Comparison of ENCODE assay signal across 4 fruit fly cellular contexts in genomic region chr3L:8041461-8042110, dm6.
TF ChIP-seq lines count a peak whose summit lies in the region.

No protein-coding gene starts in this region.

- TF ChIP-seq CTCF in whole organism, embryonic (GFP tag; optimal IDR thresholded peaks at IDR 0.05; lab: Kevin White, UChicago): no peak

TF ChIP-seq in whole organism, embryonic, 481 proteins besides CTCF, POLR2A, EP300 and RAD21 (continues in another document):
- TF ChIP-seq pzg (GFP tag; optimal IDR thresholded peaks at IDR 0.05; lab: Kevin White, UChicago): no peak
- no peak for TF ChIP-seq CG9215 (GFP tag; IDR thresholded peaks at IDR 0.05; lab: Robert Waterston, UW)
- no peak for TF ChIP-seq gsb (GFP tag; IDR thresholded peaks at IDR 0.05; lab: Robert Waterston, UW)
- TF ChIP-seq zen2 (GFP tag; IDR thresholded peaks at IDR 0.05; lab: Robert Waterston, UW; ENCODE audit: partially characterized antibody): no peak
- TF ChIP-seq CG10654 (GFP tag; optimal IDR thresholded peaks at IDR 0.05; lab: Kevin White, UChicago): no peak
- no peak for TF ChIP-seq Deaf1 (tag; optimal IDR thresholded peaks at IDR 0.05; lab: Kevin White, UChicago)
- TF ChIP-seq fd64A (GFP tag; optimal IDR thresholded peaks at IDR 0.05; lab: Kevin White, UChicago): no peak
- TF ChIP-seq gem (tag; optimal IDR thresholded peaks at IDR 0.05; lab: Kevin White, UChicago): peak; percentile 42
- TF ChIP-seq CG3838 (GFP tag; optimal IDR thresholded peaks at IDR 0.05; lab: Kevin White, UChicago): no peak
- TF ChIP-seq Neu2 (GFP tag; optimal IDR thresholded peaks at IDR 0.05; lab: Kevin White, UChicago; ENCODE audit: borderline replicate concordance): no peak
- TF ChIP-seq CG2202 (tag; optimal IDR thresholded peaks at IDR 0.05; lab: Kevin White, UChicago): no peak
- TF ChIP-seq BtbVII (GFP tag; optimal IDR thresholded peaks at IDR 0.05; lab: Kevin White, UChicago): no peak
- peak; percentile 23 for TF ChIP-seq HHEX (GFP tag; optimal IDR thresholded peaks at IDR 0.05; lab: Kevin White, UChicago)
- TF ChIP-seq Blimp-1 (GFP tag; optimal IDR thresholded peaks at IDR 0.05; lab: Kevin White, UChicago): peak; percentile 43
- no peak for TF ChIP-seq CG10462 (GFP tag; optimal IDR thresholded peaks at IDR 0.05; lab: Kevin White, UChicago)
- peak; percentile 36 for TF ChIP-seq CG18262 (tag; optimal IDR thresholded peaks at IDR 0.05; lab: Kevin White, UChicago)
- no peak for TF ChIP-seq Hand (GFP tag; optimal IDR thresholded peaks at IDR 0.05; lab: Kevin White, UChicago)
- no peak for TF ChIP-seq Rfx (GFP tag; IDR thresholded peaks at IDR 0.05; lab: Robert Waterston, UW)
- TF ChIP-seq cas (GFP tag; IDR thresholded peaks at IDR 0.05; lab: Robert Waterston, UW): no peak
- no peak for TF ChIP-seq wdn (GFP tag; IDR thresholded peaks at IDR 0.05; lab: Robert Waterston, UW)
- no peak for TF ChIP-seq Taf1 (GFP tag; IDR thresholded peaks at IDR 0.05; lab: Robert Waterston, UW)
- no peak for TF ChIP-seq yki (optimal IDR thresholded peaks at IDR 0.05; lab: Kevin White, UChicago)
- TF ChIP-seq CG12942 (GFP tag; optimal IDR thresholded peaks at IDR 0.05; lab: Kevin White, UChicago): peak; percentile 4
- TF ChIP-seq Sox100B (GFP tag; optimal IDR thresholded peaks at IDR 0.05; lab: Kevin White, UChicago): peak; percentile 42

TF ChIP-seq in whole organism, prepupa, 60 proteins besides CTCF, POLR2A, EP300 and RAD21 (continues in another document):
- TF ChIP-seq CG32006 (GFP tag; optimal IDR thresholded peaks at IDR 0.05; lab: Kevin White, UChicago): peak; percentile 59
- no peak for TF ChIP-seq lz (GFP tag; optimal IDR thresholded peaks at IDR 0.05; lab: Kevin White, UChicago)
- no peak for TF ChIP-seq Hr38 (GFP tag; optimal IDR thresholded peaks at IDR 0.05; lab: Kevin White, UChicago)
- TF ChIP-seq CG3919 (GFP tag; optimal IDR thresholded peaks at IDR 0.05; lab: Kevin White, UChicago): peak; percentile 57
- peak; percentile 6 for TF ChIP-seq CG11762 (GFP tag; optimal IDR thresholded peaks at IDR 0.05; lab: Kevin White, UChicago; ENCODE audit: insufficient read depth)
- peak; percentile 70 for TF ChIP-seq CG15336 (GFP tag; IDR thresholded peaks at IDR 0.05; lab: Robert Waterston, UW)
- TF ChIP-seq dsx (GFP tag; optimal IDR thresholded peaks at IDR 0.05; lab: Kevin White, UChicago; ENCODE audit: poor library complexity, severe bottlenecking): peak; percentile 48
- no peak for TF ChIP-seq topi (GFP tag; optimal IDR thresholded peaks at IDR 0.05; lab: Kevin White, UChicago)
- TF ChIP-seq net (GFP tag; optimal IDR thresholded peaks at IDR 0.05; lab: Kevin White, UChicago): peak; percentile 9
- no peak for TF ChIP-seq CG10631 (GFP tag; optimal IDR thresholded peaks at IDR 0.05; lab: Kevin White, UChicago)
- TF ChIP-seq esn (GFP tag; optimal IDR thresholded peaks at IDR 0.05; lab: Kevin White, UChicago): peak; percentile 2
- no peak for TF ChIP-seq cyc (GFP tag; optimal IDR thresholded peaks at IDR 0.05; lab: Kevin White, UChicago)
- peak; percentile 57; the same call in 2 of the 3 replicates for TF ChIP-seq eg (GFP tag; IDR thresholded peaks at IDR 0.05; lab: Robert Waterston, UW)
- TF ChIP-seq CG8319 (GFP tag; optimal IDR thresholded peaks at IDR 0.05; lab: Kevin White, UChicago): no peak
- peak; percentile 9 for TF ChIP-seq CG10669 (GFP tag; optimal IDR thresholded peaks at IDR 0.05; lab: Kevin White, UChicago)
- TF ChIP-seq Eip93F (GFP tag; optimal IDR thresholded peaks at IDR 0.05; lab: Kevin White, UChicago): no peak
- TF ChIP-seq Lpt (GFP tag; optimal IDR thresholded peaks at IDR 0.05; lab: Kevin White, UChicago): peak; percentile 52
- TF ChIP-seq svp (GFP tag; lab: Kevin White, UChicago): peak; percentile 48
- TF ChIP-seq Eip75B (GFP tag; optimal IDR thresholded peaks at IDR 0.05; lab: Kevin White, UChicago): no peak
- peak; percentile 19 for TF ChIP-seq Sox14 (GFP tag; optimal IDR thresholded peaks at IDR 0.05; lab: Kevin White, UChicago)
- peak; percentile 77 for TF ChIP-seq Eip78C (GFP tag; lab: Kevin White, UChicago)
- peak; percentile 25 for TF ChIP-seq Ets96B (tag; optimal IDR thresholded peaks at IDR 0.05; lab: Kevin White, UChicago)
- peak; percentile 34 for TF ChIP-seq CG6276 (GFP tag; optimal IDR thresholded peaks at IDR 0.05; lab: Kevin White, UChicago)
- peak; percentile 24 for TF ChIP-seq CG4318 (GFP tag; optimal IDR thresholded peaks at IDR 0.05; lab: Kevin White, UChicago)

TF ChIP-seq in whole organism, pupa, 21 proteins besides CTCF, POLR2A, EP300 and RAD21:
- TF ChIP-seq Ets98B (GFP tag; IDR thresholded peaks at IDR 0.05; lab: Robert Waterston, UW) (0 out of 2 replicates have a peak, but pooled peaks have one; percentile 18), CG9948 (tag; optimal IDR thresholded peaks at IDR 0.05; lab: Kevin White, UChicago) (peak; percentile 40), CG14655 (GFP tag; optimal IDR thresholded peaks at IDR 0.05; lab: Kevin White, UChicago) (peak; percentile 56), CG12605 (GFP tag; IDR thresholded peaks at IDR 0.05; lab: Robert Waterston, UW) (peak; percentile 46; the same call in 1 of the 2 replicates), CG8159 (tag; optimal IDR thresholded peaks at IDR 0.05; lab: Kevin White, UChicago) (peak; percentile 57), CG8301 (tag; optimal IDR thresholded peaks at IDR 0.05; lab: Kevin White, UChicago) (peak; percentile 45), D1 (tag; optimal IDR thresholded peaks at IDR 0.05; lab: Kevin White, UChicago) (no peak), Snoo (tag; optimal IDR thresholded peaks at IDR 0.05; lab: Kevin White, UChicago) (no peak), Pif1B (GFP tag; optimal IDR thresholded peaks at IDR 0.05; lab: Kevin White, UChicago) (no peak), CG15710 (tag; optimal IDR thresholded peaks at IDR 0.05; lab: Kevin White, UChicago) (peak; percentile 9), fd96Ca (GFP tag; IDR thresholded peaks at IDR 0.05; lab: Robert Waterston, UW) (0 out of 3 replicates have a peak, but pooled peaks have one; percentile 21), CG17806 (tag; optimal IDR thresholded peaks at IDR 0.05; lab: Kevin White, UChicago) (peak; percentile 35), CG10348 (GFP tag; IDR thresholded peaks at IDR 0.05; lab: Robert Waterston, UW) (no peak), gl (tag; optimal IDR thresholded peaks at IDR 0.05; lab: Kevin White, UChicago) (no peak), CG32121 (GFP tag; IDR thresholded peaks at IDR 0.05; lab: Robert Waterston, UW) (0 out of 2 replicates have a peak, but pooled peaks have one; percentile 41), CG4496 (GFP tag; IDR thresholded peaks at IDR 0.05; lab: Robert Waterston, UW) (peak; percentile 39; the same call in 1 of the 3 replicates), Pif1A (GFP tag; optimal IDR thresholded peaks at IDR 0.05; lab: Kevin White, UChicago) (peak; percentile 28), CG13204 (GFP tag; optimal IDR thresholded peaks at IDR 0.05; lab: Kevin White, UChicago) (no peak), rn (GFP tag; IDR thresholded peaks at IDR 0.05; lab: Robert Waterston, UW) (peak; percentile 7; the same call in 1 of the 2 replicates), EcR (GFP tag; optimal IDR thresholded peaks at IDR 0.05; lab: Kevin White, UChicago) (peak; percentile 34)

TF ChIP-seq in whole organism, wandering third instar larva, 38 proteins besides CTCF, POLR2A, EP300 and RAD21:
- TF ChIP-seq sv (GFP tag; optimal IDR thresholded peaks at IDR 0.05; lab: Kevin White, UChicago) (no peak), psq (GFP tag; optimal IDR thresholded peaks at IDR 0.05; lab: Kevin White, UChicago) (peak; percentile 4), woc (GFP tag; optimal IDR thresholded peaks at IDR 0.05; lab: Kevin White, UChicago) (no peak)

Comparison
In these comparisons a context has a peak if more than half of its experiments do, and no peak if none do; other contexts are left out.
1. Of the 7 proteins assayed by ChIP-seq in both whole organism, embryonic and whole organism, prepupa: peak only in whole organism, embryonic: Blimp-1 and Sox102F; only in whole organism, prepupa: Lpt; in both: none; in neither: 4.